Fruit fly (Drosophila melanogaster) whole organism, embryonic: ENCODE results near the gene Sptr.

Experiments
- Asciz ChIP-seq: fragments of 200-800 bp; sonication (Bioruptor generic); optimal IDR thresholded peaks from 2 replicates; lab custom pipeline; 2017; ENCODE audit warnings: missing biosample characterization, mild to moderate bottlenecking, missing genetic modification characterization, missing genetic modification reagents
- Bgb ChIP-seq: fragments of 200-800 bp; sonication (Bioruptor generic); IDR thresholded peaks from 2 replicates; pipeline ENCODE4 v1.3.6; 2022; ENCODE audit warnings: missing biosample characterization, missing genetic modification characterization; ENCODE audit not compliant: partially characterized antibody
- CG10431 ChIP-seq: fragments of 200-800 bp; sonication (Bioruptor generic); optimal IDR thresholded peaks from 3 replicates; lab custom pipeline; 2018; ENCODE audit warnings: missing biosample characterization, mild to moderate bottlenecking, missing genetic modification characterization
- CG10959 ChIP-seq: fragments of 200-800 bp; sonication (Bioruptor generic); IDR thresholded peaks from 2 replicates; pipeline ENCODE4 v1.3.6; 2022; ENCODE audit warnings: missing biosample characterization, missing genetic modification characterization
- CG12155 ChIP-seq: fragments of 200-800 bp; sonication (Bioruptor generic); optimal IDR thresholded peaks from 3 replicates; lab custom pipeline; 2016; ENCODE audit warnings: missing biosample characterization, missing genetic modification characterization
- CG13287 ChIP-seq: fragments of 200-800 bp; sonication (Bioruptor generic); IDR thresholded peaks from 2 replicates; pipeline ENCODE4 v1.3.6; 2022; ENCODE audit warnings: missing biosample characterization, missing genetic modification characterization; ENCODE audit not compliant: partially characterized antibody
- CG15269 ChIP-seq: fragments of 200-800 bp; sonication (Bioruptor generic); optimal IDR thresholded peaks from 2 replicates; lab custom pipeline; 2018; ENCODE audit warnings: missing biosample characterization, mild to moderate bottlenecking, missing genetic modification characterization, moderate library complexity
- CG17912 ChIP-seq: fragments of 200-800 bp; sonication (Bioruptor generic); optimal IDR thresholded peaks from 2 replicates; lab custom pipeline; 2018; ENCODE audit warnings: missing biosample characterization, mild to moderate bottlenecking, missing genetic modification characterization
- CG2116 ChIP-seq: fragments of 200-800 bp; sonication (Bioruptor generic); optimal IDR thresholded peaks from 3 replicates; lab custom pipeline; 2018; ENCODE audit warnings: missing biosample characterization, mild to moderate bottlenecking, missing genetic modification characterization
- CG3065 ChIP-seq: fragments of 200-800 bp; sonication (Bioruptor generic); optimal IDR thresholded peaks from 2 replicates; lab custom pipeline; 2016; ENCODE audit warnings: missing biosample characterization, missing genetic modification characterization
- CG31441 ChIP-seq: fragments of 200-800 bp; sonication (Bioruptor generic); IDR thresholded peaks from 2 replicates; pipeline ENCODE4 v1.3.6; 2022; ENCODE audit warnings: missing biosample characterization, missing genetic modification characterization
- CG33557 ChIP-seq: fragments of 200-800 bp; sonication (Bioruptor generic); optimal IDR thresholded peaks from 2 replicates; lab custom pipeline; 2019; ENCODE audit warnings: missing biosample characterization, mild to moderate bottlenecking, missing genetic modification characterization, moderate library complexity
- CG4328 ChIP-seq: fragments of 200-800 bp; sonication (Bioruptor generic); optimal IDR thresholded peaks from 3 replicates; lab custom pipeline; 2017; ENCODE audit warnings: missing biosample characterization, missing genetic modification reagents, missing genetic modification characterization
- CG4424 ChIP-seq: fragments of 200-800 bp; sonication (Bioruptor generic); optimal IDR thresholded peaks from 3 replicates; lab custom pipeline; 2016; ENCODE audit warnings: missing biosample characterization, missing genetic modification characterization
- CG4820 ChIP-seq: fragments of 200-800 bp; sonication (Bioruptor generic); optimal IDR thresholded peaks from 3 replicates; lab custom pipeline; 2016; ENCODE audit warnings: missing biosample characterization, missing genetic modification characterization
- CTCF ChIP-seq: fragments of 200-800 bp; sonication (Bioruptor generic); optimal IDR thresholded peaks from 2 replicates; lab custom pipeline; 2017; ENCODE audit warnings: missing biosample characterization, mild to moderate bottlenecking, missing genetic modification characterization, moderate library complexity
- Dad ChIP-seq: fragments of 200-800 bp; sonication (Bioruptor generic); optimal IDR thresholded peaks from 3 replicates; lab custom pipeline; 2016; ENCODE audit warnings: missing biosample characterization, missing genetic modification characterization
- Dek ChIP-seq: fragments of 200-800 bp; sonication (Bioruptor generic); optimal IDR thresholded peaks from 3 replicates; lab custom pipeline; 2019; ENCODE audit warnings: missing biosample characterization, mild to moderate bottlenecking, missing genetic modification characterization, moderate library complexity
- Dfd ChIP-seq, 2 experiments: fragments of >200 bp; optimal IDR thresholded peaks; 2 replicates each; lab custom pipeline; 2017; ENCODE audit warnings: missing biosample characterization in 2 of 2, missing genetic modification characterization in 2 of 2
- Dref ChIP-seq: fragments of 200-800 bp; sonication (Bioruptor generic); IDR thresholded peaks from 2 replicates; pipeline ENCODE4 v1.3.6; 2022; ENCODE audit warnings: missing biosample characterization, missing genetic modification characterization
- Ets97D ChIP-seq: fragments of 200-800 bp; sonication (Bioruptor generic); optimal IDR thresholded peaks from 3 replicates; lab custom pipeline; 2016; ENCODE audit warnings: missing biosample characterization, missing genetic modification characterization
- H2.0 ChIP-seq: fragments of 200-800 bp; sonication (Bioruptor generic); IDR thresholded peaks from 2 replicates; pipeline ENCODE4 v1.3.6; 2022; ENCODE audit warnings: missing biosample characterization, missing genetic modification characterization
- HHEX ChIP-seq: fragments of 200-800 bp; sonication (Bioruptor generic); optimal IDR thresholded peaks from 3 replicates; lab custom pipeline; 2017; ENCODE audit warnings: missing biosample characterization, mild to moderate bottlenecking, missing genetic modification characterization, missing genetic modification reagents
- HLH54F ChIP-seq: fragments of 200-800 bp; sonication (Bioruptor generic); optimal IDR thresholded peaks from 3 replicates; lab custom pipeline; 2016; ENCODE audit warnings: missing biosample characterization, missing genetic modification characterization
- Nf-YA ChIP-seq: fragments of 200-800 bp; sonication (Bioruptor generic); IDR thresholded peaks from 2 replicates; pipeline ENCODE4 v1.3.6; 2022; ENCODE audit warnings: missing biosample characterization, missing genetic modification characterization
- NfI ChIP-seq: fragments of 200-800 bp; sonication (Bioruptor generic); optimal IDR thresholded peaks from 3 replicates; lab custom pipeline; 2018; ENCODE audit warnings: missing biosample characterization, mild to moderate bottlenecking, missing genetic modification characterization, moderate library complexity
- Oli ChIP-seq: fragments of 200-800 bp; sonication (Bioruptor generic); optimal IDR thresholded peaks from 2 replicates; lab custom pipeline; 2018; ENCODE audit warnings: missing biosample characterization, mild to moderate bottlenecking, missing genetic modification characterization, moderate library complexity
- abd-A ChIP-seq: fragments of 200-800 bp; sonication (Bioruptor generic); optimal IDR thresholded peaks from 3 replicates; lab custom pipeline; 2019; ENCODE audit warnings: missing biosample characterization, mild to moderate bottlenecking, missing genetic modification characterization, moderate library complexity
- az2 ChIP-seq: fragments of 200-800 bp; sonication (Bioruptor generic); optimal IDR thresholded peaks from 3 replicates; lab custom pipeline; 2016; ENCODE audit warnings: missing biosample characterization, missing genetic modification characterization
- bowl ChIP-seq: fragments of 200-800 bp; sonication (Bioruptor generic); IDR thresholded peaks from 2 replicates; pipeline ENCODE4 v1.3.6; 2022; ENCODE audit warnings: missing biosample characterization, missing genetic modification characterization
- btn ChIP-seq: fragments of 200-800 bp; sonication (Bioruptor generic); optimal IDR thresholded peaks from 2 replicates; lab custom pipeline; 2016; ENCODE audit warnings: missing biosample characterization, missing genetic modification characterization
- crc ChIP-seq: fragments of 200-800 bp; sonication (Bioruptor generic); optimal IDR thresholded peaks from 2 replicates; lab custom pipeline; 2016; ENCODE audit warnings: missing biosample characterization, missing genetic modification characterization
- eyg ChIP-seq: fragments of 200-800 bp; sonication (Bioruptor generic); optimal IDR thresholded peaks from 3 replicates; lab custom pipeline; 2016; ENCODE audit warnings: missing biosample characterization, missing genetic modification characterization
- fru ChIP-seq: fragments of >200 bp; optimal IDR thresholded peaks from 2 replicates; lab custom pipeline; 2017
- grn ChIP-seq: fragments of 200-800 bp; sonication (Bioruptor generic); optimal IDR thresholded peaks from 3 replicates; lab custom pipeline; 2017; ENCODE audit warnings: missing biosample characterization, missing genetic modification characterization
- gt ChIP-seq: fragments of 200-800 bp; sonication (Bioruptor generic); IDR thresholded peaks from 2 replicates; pipeline ENCODE4 v1.3.6; 2022; ENCODE audit warnings: missing biosample characterization, missing genetic modification characterization
- her ChIP-seq: fragments of 200-800 bp; sonication (Bioruptor generic); optimal IDR thresholded peaks from 2 replicates; lab custom pipeline; 2016; ENCODE audit warnings: missing biosample characterization, missing genetic modification characterization
- inv ChIP-seq: fragments of 200-800 bp; sonication (Bioruptor generic); IDR thresholded peaks from 2 replicates; pipeline ENCODE4 v1.3.6; 2022; ENCODE audit warnings: missing biosample characterization, missing genetic modification characterization; ENCODE audit not compliant: partially characterized antibody
- kni ChIP-seq: fragments of 200-800 bp; sonication (Bioruptor generic); optimal IDR thresholded peaks from 3 replicates; lab custom pipeline; 2017; ENCODE audit warnings: mild to moderate bottlenecking, missing biosample characterization, missing genetic modification reagents, missing genetic modification characterization
- lmd ChIP-seq: fragments of 200-800 bp; sonication (Bioruptor generic); IDR thresholded peaks from 2 replicates; pipeline ENCODE4 v1.3.6; 2022; ENCODE audit warnings: missing biosample characterization, missing genetic modification characterization
- otp ChIP-seq: fragments of 200-800 bp; sonication (Bioruptor generic); IDR thresholded peaks from 3 replicates; pipeline ENCODE4, ENCODE4 v1.3.6; 2022; ENCODE audit warnings: missing biosample characterization, missing genetic modification characterization
- pan ChIP-seq, 4 experiments: fragments of >200 bp in 3 of 4; fragments of 200-800 bp in 1 of 4; sonication (Bioruptor generic) in 1 of 4; optimal IDR thresholded peaks in 3 of 4; IDR thresholded peaks in 1 of 4; 2 replicates each; pipeline versions ENCODE4 v1.3.6 to Lab custom; 2017 to 2022; ENCODE audit warnings: missing biosample characterization in 2 of 4, missing genetic modification characterization in 2 of 4, mixed read lengths in 1 of 4
- pho ChIP-seq: fragments of 200-800 bp; sonication (Bioruptor generic); optimal IDR thresholded peaks from 2 replicates; lab custom pipeline; 2016; ENCODE audit warnings: missing biosample characterization, missing genetic modification characterization
- repo ChIP-seq: fragments of 200-800 bp; sonication (Bioruptor generic); optimal IDR thresholded peaks from 2 replicates; lab custom pipeline; 2016; ENCODE audit warnings: missing biosample characterization, missing genetic modification characterization
- ro ChIP-seq: fragments of 200-800 bp; sonication (Bioruptor generic); IDR thresholded peaks from 2 replicates; pipeline ENCODE4 v1.3.6; 2022; ENCODE audit warnings: missing biosample characterization, missing genetic modification characterization
- run ChIP-seq: fragments of 200-800 bp; sonication (Bioruptor generic); optimal IDR thresholded peaks from 3 replicates; lab custom pipeline; 2018; ENCODE audit warnings: missing biosample characterization, mild to moderate bottlenecking, missing genetic modification characterization
- scrt ChIP-seq: fragments of 200-800 bp; sonication (Bioruptor generic); optimal IDR thresholded peaks from 2 replicates; lab custom pipeline; 2018; ENCODE audit warnings: missing biosample characterization, mild to moderate bottlenecking, missing genetic modification characterization, moderate library complexity
- sens-2 ChIP-seq: fragments of 200-800 bp; sonication (Bioruptor generic); IDR thresholded peaks from 2 replicates; pipeline ENCODE4 v1.3.6; 2022; ENCODE audit warnings: missing biosample characterization, missing genetic modification characterization
- seq ChIP-seq: fragments of 200-800 bp; sonication (Bioruptor generic); IDR thresholded peaks from 2 replicates; pipeline ENCODE4 v1.3.6; 2022; ENCODE audit warnings: missing biosample characterization, missing genetic modification characterization
- zfh1 ChIP-seq: fragments of 200-800 bp; sonication (Bioruptor generic); IDR thresholded peaks from 3 replicates; pipeline ENCODE4 v1.3.6; 2022; ENCODE audit warnings: missing biosample characterization, missing genetic modification characterization

Gene Sptr

DNA sequence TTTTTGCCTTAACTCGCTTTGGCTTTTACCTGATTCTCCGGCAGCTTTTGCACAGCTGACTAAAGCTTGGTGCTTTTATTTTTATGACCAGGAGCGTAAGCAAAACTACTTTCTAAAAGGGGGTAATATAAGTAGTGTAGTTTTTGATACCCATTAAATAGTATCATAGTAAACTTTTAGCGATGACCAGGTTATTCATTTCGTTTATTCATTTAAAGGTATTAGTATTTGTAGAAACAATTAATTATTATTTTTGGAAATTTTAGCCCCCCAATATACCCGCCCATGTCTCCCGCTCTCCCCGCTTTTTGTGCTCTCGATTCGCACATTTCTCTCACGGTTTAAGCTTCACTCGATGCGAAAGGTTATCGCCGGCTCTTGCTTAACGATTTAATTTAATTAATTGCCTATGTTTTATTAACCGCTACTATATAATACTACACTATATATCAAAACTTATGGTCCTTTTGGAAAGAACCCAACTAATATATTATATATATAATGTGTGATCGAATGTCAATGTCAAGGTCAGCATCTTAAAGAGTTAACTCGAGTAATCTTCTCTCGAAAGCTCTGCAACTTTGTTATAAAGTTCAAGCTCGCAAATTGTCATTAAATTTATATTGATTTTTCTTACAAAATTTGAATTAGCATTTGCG, at the start of gene Sptr (continued):
- TF ChIP-seq eyg (GFP tag; lab: Kevin White, UChicago) (peak; percentile 67), ro (peak; percentile 56), abd-A (peak; percentile 66), CG3065 (GFP tag; lab: Kevin White, UChicago) (peak; percentile 13), NfI (GFP tag; lab: Kevin White, UChicago) (peak; percentile 84), CG12155 (GFP tag; lab: Kevin White, UChicago) (peak; percentile 82), CG4820 (peak; percentile 69), grn (GFP tag; lab: Kevin White, UChicago) (peak; percentile 36), zfh1 (GFP tag; lab: Robert Waterston, UW) (peak; percentile 85), btn (no peak), Dfd (GFP tag; optimal IDR thresholded peaks at IDR 0.05; lab: Kevin White, UChicago) (no peak), pan (optimal IDR thresholded peaks at IDR 0.05; lab: Kevin White, UChicago) (no peak), pan (GFP tag; optimal IDR thresholded peaks at IDR 0.05 in 1 of 2, IDR thresholded peaks at IDR 0.05 in 1 of 2) (peak in 1 of 2 experiments; percentile 94), CG31441 (GFP tag; lab: Robert Waterston, UW) (peak; percentile 86), pho (peak; percentile 83), inv (no peak), az2 (peak; percentile 73), Oli (peak; percentile 86), CG4328 (GFP tag; lab: Kevin White, UChicago) (peak; percentile 82), Dek (tag; lab: Kevin White, UChicago) (peak; percentile 91), kni (GFP tag; lab: Kevin White, UChicago) (no peak), crc (GFP tag; lab: Kevin White, UChicago) (peak; percentile 56), fru (lab: Kevin White, UChicago) (no peak), repo (peak; percentile 59), Dad (peak; percentile 66), sens-2 (GFP tag; lab: Robert Waterston, UW) (0 out of 2 replicates have a peak, but pooled peaks have one; percentile 15), Dref (GFP tag; lab: Robert Waterston, UW) (no peak), Ets97D (GFP tag; lab: Kevin White, UChicago) (peak; percentile 21), lmd (peak; percentile 92), HLH54F (GFP tag; lab: Kevin White, UChicago) (peak; percentile 77), CG10431 (GFP tag; lab: Kevin White, UChicago) (no peak), CG13287 (GFP tag; lab: Robert Waterston, UW) (0 out of 2 replicates have a peak, but pooled peaks have one; percentile 21), otp (peak; percentile 83), H2.0 (peak; percentile 86), CG17912 (GFP tag; lab: Kevin White, UChicago) (no peak), HHEX (GFP tag; lab: Kevin White, UChicago) (peak; percentile 90), Asciz (peak; percentile 76), CG15269 (tag; lab: Kevin White, UChicago) (peak; percentile 92), Nf-YA (peak; percentile 77), scrt (GFP tag; lab: Kevin White, UChicago) (peak; percentile 89), CTCF (GFP tag; lab: Kevin White, UChicago) (peak; percentile 33), bowl (GFP tag; lab: Robert Waterston, UW) (peak; percentile 84), CG10959 (GFP tag; lab: Robert Waterston, UW) (peak; percentile 31; the same call in 1 of the 2 replicates), CG4424 (GFP tag; lab: Kevin White, UChicago) (peak; percentile 74), her (GFP tag; lab: Kevin White, UChicago) (peak; percentile 64), CG2116 (GFP tag; lab: Kevin White, UChicago) (peak; percentile 47), Bgb (GFP tag; lab: Robert Waterston, UW) (no peak), gt (GFP tag; lab: Robert Waterston, UW) (no peak), seq (GFP tag; lab: Robert Waterston, UW) (peak; percentile 93), run (tag; lab: Kevin White, UChicago) (peak; percentile 75), CG33557 (GFP tag; lab: Kevin White, UChicago) (no peak)
